Worm (Caenorhabditis elegans) whole organism, L2 larva: ENCODE data around the gene T05A12.3.

Source experiments
- C34F6.9 ChIP-seq: fragments of 150-350 bp; optimal IDR thresholded peaks from 2 replicates; lab custom pipeline; 2014; ENCODE audit warnings: missing biosample characterization, missing genetic modification characterization
- ceh-16 ChIP-seq: fragments of 150-350 bp; optimal IDR thresholded peaks from 2 replicates; lab custom pipeline; 2014; ENCODE audit warnings: missing biosample characterization, missing genetic modification characterization
- crh-2 ChIP-seq: sonication (generic microtip); optimal IDR thresholded peaks from 2 replicates; lab custom pipeline; 2017; ENCODE audit warnings: missing biosample characterization, missing genetic modification characterization
- lin-39 ChIP-seq: fragments of 150-350 bp; optimal IDR thresholded peaks from 2 replicates; lab custom pipeline; 2014; ENCODE audit warnings: missing biosample characterization, missing genetic modification reagents, missing genetic modification characterization
- lsy-2 ChIP-seq, 2 experiments: fragments of 150-350 bp in 1 of 2; sonication (generic microtip) in 1 of 2; optimal IDR thresholded peaks; 2 replicates each; lab custom pipeline; 2014 to 2017; ENCODE audit warnings: missing biosample characterization in 2 of 2, missing genetic modification characterization in 2 of 2
- mab-5 ChIP-seq: fragments of 150-350 bp; optimal IDR thresholded peaks from 2 replicates; lab custom pipeline; 2014; ENCODE audit warnings: missing biosample characterization, missing genetic modification characterization
- nhr-10 ChIP-seq: sonication (generic microtip); optimal IDR thresholded peaks from 2 replicates; lab custom pipeline; 2017; ENCODE audit warnings: missing biosample characterization, missing genetic modification characterization
- nhr-129 ChIP-seq: fragments of 150-350 bp; optimal IDR thresholded peaks from 2 replicates; lab custom pipeline; 2014; ENCODE audit warnings: missing biosample characterization, missing genetic modification characterization
- peb-1 ChIP-seq: fragments of 150-350 bp; optimal IDR thresholded peaks from 2 replicates; lab custom pipeline; 2014; ENCODE audit warnings: missing biosample characterization, missing genetic modification characterization
- sem-4 ChIP-seq: fragments of 150-350 bp; optimal IDR thresholded peaks from 2 replicates; lab custom pipeline; 2014; ENCODE audit warnings: missing biosample characterization, missing genetic modification reagents, missing genetic modification characterization
- sma-9 ChIP-seq, 2 experiments: fragments of 150-350 bp in 1 of 2; sonication (generic microtip) in 1 of 2; optimal IDR thresholded peaks; 2 replicates each; lab custom pipeline; 2014 to 2016; ENCODE audit warnings: missing genetic modification characterization in 2 of 2, mild to moderate bottlenecking in 1 of 2, missing biosample characterization in 1 of 2, missing compliant biosample characterization in 1 of 2, missing genetic modification reagents in 1 of 2, moderate library complexity in 1 of 2
- unc-55 ChIP-seq: fragments of 150-350 bp; sonication (generic microtip); optimal IDR thresholded peaks from 3 replicates; lab custom pipeline; 2014; ENCODE audit warnings: missing biosample characterization, missing genetic modification reagents, missing genetic modification characterization
- ztf-1 ChIP-seq: fragments of 200-800 bp; sonication (Bioruptor generic); conservative IDR thresholded peaks from 2 replicates; pipeline ENCODE4 v1.3.6; 2022; ENCODE audit warnings: missing genetic modification characterization, missing compliant biosample characterization

The T05A12.3 gene

DNA sequence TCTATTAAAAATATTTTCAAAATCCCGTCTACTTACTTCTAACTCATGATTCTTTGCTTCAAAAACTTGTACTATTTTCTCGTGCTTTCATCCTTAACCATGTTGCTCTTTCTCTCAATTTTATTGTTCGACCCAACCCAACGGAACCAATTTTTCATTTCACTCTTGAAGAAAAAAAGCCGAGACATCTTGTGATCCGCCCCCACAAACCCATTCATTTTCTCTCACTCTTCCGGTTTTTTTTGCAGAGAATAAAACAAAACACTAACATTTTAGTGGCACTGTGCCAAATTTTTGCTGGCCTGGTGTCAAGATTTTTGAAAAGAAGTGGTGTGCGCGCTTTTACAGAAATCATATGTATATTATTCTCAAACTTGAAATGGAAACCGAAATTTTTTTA lies 50.7 kb downstream of the T05A12.3 start:
- peak; percentile 57 for TF ChIP-seq sem-4 (tag; lab: Kevin White, UChicago)
- TF ChIP-seq crh-2 (tag; lab: Kevin White, UChicago): peak; percentile 5
- peak in 1 of 2 experiments; percentile 38 for TF ChIP-seq lsy-2 (tag; optimal IDR thresholded peaks at IDR 0.05; lab: Kevin White, UChicago)
- TF ChIP-seq peb-1 (tag; lab: Kevin White, UChicago): no peak

ce11 chrIV:6834705-6835104 lies 52.7 kb downstream of the T05A12.3 start:
- TF ChIP-seq sma-9 (GFP tag; optimal IDR thresholded peaks at IDR 0.05; lab: Kevin White, UChicago) (peak; percentile 42), sma-9 (tag; optimal IDR thresholded peaks at IDR 0.05; lab: Kevin White, UChicago) (no peak), nhr-129 (tag; lab: Kevin White, UChicago) (no peak), lsy-2 (tag; optimal IDR thresholded peaks at IDR 0.05; lab: Kevin White, UChicago) (peak in 1 of 2 experiments; percentile 4), C34F6.9 (tag; lab: Kevin White, UChicago) (peak; percentile 34), unc-55 (peak; percentile 21), lin-39 (tag; lab: Kevin White, UChicago) (no peak)

DNA sequence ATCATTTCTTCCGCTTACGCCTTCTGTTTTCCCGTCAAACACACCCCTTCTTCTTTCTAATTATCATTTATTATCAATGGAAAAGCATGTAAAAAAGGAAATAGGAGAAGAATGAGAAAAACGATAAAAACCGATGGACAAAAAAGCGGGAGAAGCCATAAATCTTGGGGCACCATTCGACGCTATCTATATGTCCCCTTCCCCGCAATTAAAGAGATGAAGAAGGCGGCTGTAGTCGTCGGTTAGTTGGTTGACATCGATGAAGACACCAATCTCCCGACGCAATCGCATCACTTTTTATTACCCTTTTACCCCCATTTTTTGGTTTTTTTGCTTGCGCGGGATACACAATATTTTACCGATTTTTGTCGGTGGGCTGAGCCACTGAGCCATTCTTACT lies 53.8 kb downstream of the T05A12.3 start:
- TF ChIP-seq ceh-16 (tag; lab: Kevin White, UChicago): no peak
- no peak for TF ChIP-seq ztf-1
- TF ChIP-seq mab-5: peak; percentile 84
- peak; percentile 25 for TF ChIP-seq sem-4 (tag; lab: Kevin White, UChicago)
- no peak for TF ChIP-seq nhr-10
